Worm (Caenorhabditis elegans) whole organism, mixed stage, embryonic: Measurements from ENCODE around the gene ptrn-1.

ENCODE experiments used
- M03D4.4 ChIP-seq: sonication (generic microtip); optimal IDR thresholded peaks from 2 replicates; lab custom pipeline; 2017; ENCODE audit warnings: mild to moderate bottlenecking, missing genetic modification characterization, missing compliant biosample characterization
- bed-3 ChIP-seq: fragments of 200-800 bp; sonication (Bioruptor generic); optimal IDR thresholded peaks from 3 replicates; lab custom pipeline; 2018; ENCODE audit warnings: mild to moderate bottlenecking, missing genetic modification characterization, moderate library complexity, missing compliant biosample characterization
- blmp-1 ChIP-seq: fragments of 150-350 bp; optimal IDR thresholded peaks from 2 replicates; lab custom pipeline; 2014; ENCODE audit warnings: missing biosample characterization, missing genetic modification characterization
- ceh-39 ChIP-seq: fragments of 150-350 bp; optimal IDR thresholded peaks from 2 replicates; lab custom pipeline; 2014; ENCODE audit warnings: missing biosample characterization, missing genetic modification characterization
- ceh-43 ChIP-seq: fragments of 200-800 bp; sonication (Bioruptor generic); optimal IDR thresholded peaks from 2 replicates; lab custom pipeline; 2018; ENCODE audit warnings: mild to moderate bottlenecking, missing genetic modification characterization, moderate library complexity, missing compliant biosample characterization
- ceh-83 ChIP-seq: fragments of 200-800 bp; sonication (Bioruptor generic); optimal IDR thresholded peaks from 2 replicates; lab custom pipeline; 2018; ENCODE audit warnings: mild to moderate bottlenecking, missing genetic modification characterization, missing compliant biosample characterization
- ces-1 ChIP-seq: fragments of 150-350 bp; optimal IDR thresholded peaks from 2 replicates; lab custom pipeline; 2014; ENCODE audit warnings: missing biosample characterization, missing genetic modification reagents, missing genetic modification characterization
- cnd-1 ChIP-seq: fragments of 200-800 bp; sonication (Bioruptor generic); optimal IDR thresholded peaks from 2 replicates; lab custom pipeline; 2018; ENCODE audit warnings: mild to moderate bottlenecking, missing genetic modification characterization, missing compliant biosample characterization
- elt-3 ChIP-seq: fragments of 150-350 bp; optimal IDR thresholded peaks from 2 replicates; lab custom pipeline; 2014; ENCODE audit warnings: missing biosample characterization, missing genetic modification characterization
- flh-1 ChIP-seq: fragments of 200-800 bp; sonication (Bioruptor generic); optimal IDR thresholded peaks from 2 replicates; lab custom pipeline; 2018; ENCODE audit warnings: mild to moderate bottlenecking, missing genetic modification characterization, moderate library complexity, missing compliant biosample characterization
- ham-2 ChIP-seq: fragments of 200-800 bp; sonication (Bioruptor generic); optimal IDR thresholded peaks from 2 replicates; lab custom pipeline; 2018; ENCODE audit warnings: mild to moderate bottlenecking, missing genetic modification characterization, missing compliant biosample characterization
- hlh-1 ChIP-seq: fragments of 150-350 bp; optimal IDR thresholded peaks from 2 replicates; lab custom pipeline; 2014; ENCODE audit warnings: missing biosample characterization, missing genetic modification reagents, missing genetic modification characterization
- lin-13 ChIP-seq: fragments of 150-350 bp; optimal IDR thresholded peaks from 2 replicates; lab custom pipeline; 2014; ENCODE audit warnings: missing biosample characterization, missing genetic modification characterization
- lin-32 ChIP-seq: fragments of 200-800 bp; sonication (Bioruptor generic); optimal IDR thresholded peaks from 2 replicates; lab custom pipeline; 2018; ENCODE audit warnings: mild to moderate bottlenecking, missing genetic modification characterization, missing compliant biosample characterization
- lsy-2 ChIP-seq: fragments of 150-350 bp; optimal IDR thresholded peaks from 2 replicates; lab custom pipeline; 2014; ENCODE audit warnings: missing biosample characterization, missing genetic modification characterization
- mab-5 ChIP-seq: fragments of 150-350 bp; optimal IDR thresholded peaks from 2 replicates; lab custom pipeline; 2014; ENCODE audit warnings: missing biosample characterization, missing genetic modification characterization
- mep-1 ChIP-seq: fragments of 150-350 bp; optimal IDR thresholded peaks from 2 replicates; lab custom pipeline; 2017; ENCODE audit warnings: missing biosample characterization, missing genetic modification reagents, missing genetic modification characterization, inconsistent platforms
- nhr-12 ChIP-seq: fragments of 150-350 bp; optimal IDR thresholded peaks from 2 replicates; lab custom pipeline; 2014; ENCODE audit warnings: missing biosample characterization, missing genetic modification characterization
- nhr-2 ChIP-seq: fragments of 150-350 bp; optimal IDR thresholded peaks from 2 replicates; lab custom pipeline; 2014; ENCODE audit warnings: missing biosample characterization, missing genetic modification characterization
- nhr-237 ChIP-seq: fragments of 150-350 bp; optimal IDR thresholded peaks from 2 replicates; lab custom pipeline; 2014; ENCODE audit warnings: missing biosample characterization, missing genetic modification characterization
- nhr-28 ChIP-seq: fragments of 150-350 bp; optimal IDR thresholded peaks from 2 replicates; lab custom pipeline; 2014; ENCODE audit warnings: missing biosample characterization, missing genetic modification characterization
- nhr-76 ChIP-seq: sonication (generic microtip); optimal IDR thresholded peaks from 2 replicates; lab custom pipeline; 2017; ENCODE audit warnings: missing biosample characterization, missing genetic modification characterization
- pha-4 ChIP-seq: fragments of 150-350 bp; optimal IDR thresholded peaks from 2 replicates; lab custom pipeline; 2018; ENCODE audit warnings: missing biosample characterization, missing genetic modification reagents, missing genetic modification characterization
- snpc-4 ChIP-seq: fragments of 150-350 bp; optimal IDR thresholded peaks from 2 replicates; lab custom pipeline; 2014; ENCODE audit warnings: missing biosample characterization, missing genetic modification characterization
- sptf-1 ChIP-seq: sonication (generic microtip); optimal IDR thresholded peaks from 2 replicates; lab custom pipeline; 2017; ENCODE audit warnings: mild to moderate bottlenecking, missing genetic modification characterization, moderate library complexity, missing compliant biosample characterization
- tbx-8 ChIP-seq: fragments of 200-800 bp; sonication (Bioruptor generic); optimal IDR thresholded peaks from 2 replicates; lab custom pipeline; 2018; ENCODE audit warnings: mild to moderate bottlenecking, missing genetic modification characterization, moderate library complexity, missing compliant biosample characterization
- unc-120 ChIP-seq: sonication (generic microtip); optimal IDR thresholded peaks from 2 replicates; lab custom pipeline; 2017; ENCODE audit warnings: missing genetic modification characterization, missing compliant biosample characterization; ENCODE audit not compliant: poor library complexity, severe bottlenecking
- unc-62 ChIP-seq: fragments of 150-350 bp; optimal IDR thresholded peaks from 2 replicates; lab custom pipeline; 2014; ENCODE audit warnings: missing biosample characterization, missing genetic modification reagents, missing genetic modification characterization
- zip-8 ChIP-seq: fragments of 150-350 bp; optimal IDR thresholded peaks from 2 replicates; lab custom pipeline; 2014; ENCODE audit warnings: missing biosample characterization, missing genetic modification characterization

ptrn-1 gene

ce11 chrX:17020858-17021257 is 9.2 kb downstream of the ptrn-1 start, which contains the start of gene F35B3.4:
F35B3.4 (minus strand) TSS chrX:17020958.
- TF ChIP-seq lin-13 (tag; lab: Kevin White, UChicago) (no peak), hlh-1 (tag; lab: Kevin White, UChicago) (no peak), bed-3 (GFP tag; lab: Kevin White, UChicago) (no peak), unc-62 (GFP tag; lab: Kevin White, UChicago) (no peak), unc-120 (tag; lab: Kevin White, UChicago) (no peak), nhr-2 (tag; lab: Kevin White, UChicago) (no peak), zip-8 (tag; lab: Kevin White, UChicago) (peak; percentile 20)

ce11 chrX:17019098-17019497 is 10.9 kb downstream of the ptrn-1 start:
- TF ChIP-seq flh-1 (GFP tag; lab: Kevin White, UChicago) (no peak), cnd-1 (tag; lab: Kevin White, UChicago) (no peak)

- TF ChIP-seq nhr-237 (tag; lab: Kevin White, UChicago) (no peak), nhr-76 (tag; lab: Kevin White, UChicago) (no peak), unc-62 (GFP tag; lab: Kevin White, UChicago) (no peak), lin-32 (GFP tag; lab: Kevin White, UChicago) (no peak), ceh-83 (GFP tag; lab: Kevin White, UChicago) (no peak), snpc-4 (no peak), ceh-39 (tag; lab: Kevin White, UChicago) (no peak)
Measured at ce11 chrX:17013162-17013561, 16.9 kb downstream of the ptrn-1 start, which contains the start of gene F35B3.3. F35B3.3 (plus strand) TSS chrX:17013462.

- TF ChIP-seq ham-2 (no peak), blmp-1 (tag; lab: Kevin White, UChicago) (no peak), nhr-12 (tag; lab: Kevin White, UChicago) (no peak), ceh-83 (GFP tag; lab: Kevin White, UChicago) (no peak), M03D4.4 (tag; lab: Kevin White, UChicago) (no peak), nhr-28 (tag; lab: Kevin White, UChicago) (no peak), mep-1 (tag; lab: Kevin White, UChicago) (no peak), ceh-43 (GFP tag; lab: Kevin White, UChicago) (no peak), ces-1 (GFP tag; lab: Kevin White, UChicago) (no peak), mab-5 (tag; lab: Kevin White, UChicago) (no peak), unc-120 (tag; lab: Kevin White, UChicago) (no peak), lsy-2 (tag; lab: Kevin White, UChicago) (no peak), lin-13 (tag; lab: Kevin White, UChicago) (no peak), sptf-1 (no peak), zip-8 (tag; lab: Kevin White, UChicago) (no peak), hlh-1 (tag; lab: Kevin White, UChicago) (no peak), nhr-76 (tag; lab: Kevin White, UChicago) (no peak), nhr-2 (tag; lab: Kevin White, UChicago) (no peak)
Measured at ce11 chrX:17006843-17007242, 23.2 kb downstream of the ptrn-1 start.

- TF ChIP-seq elt-3 (tag; lab: Kevin White, UChicago) (no peak), ces-1 (GFP tag; lab: Kevin White, UChicago) (peak; percentile 97), M03D4.4 (tag; lab: Kevin White, UChicago) (no peak), tbx-8 (no peak), unc-120 (tag; lab: Kevin White, UChicago) (no peak), blmp-1 (tag; lab: Kevin White, UChicago) (no peak), zip-8 (tag; lab: Kevin White, UChicago) (no peak), mab-5 (tag; lab: Kevin White, UChicago) (no peak), sptf-1 (no peak), ceh-39 (tag; lab: Kevin White, UChicago) (no peak), nhr-76 (tag; lab: Kevin White, UChicago) (no peak), mep-1 (tag; lab: Kevin White, UChicago) (peak; percentile 13), unc-62 (GFP tag; lab: Kevin White, UChicago) (peak; percentile 7), hlh-1 (tag; lab: Kevin White, UChicago) (no peak), pha-4 (tag; lab: Kevin White, UChicago) (no peak)
Measured at ce11 chrX:17003473-17004123, 26.4 kb downstream of the ptrn-1 start.
